Fruit fly (Drosophila melanogaster) whole organism, embryonic: ENCODE results near the gene CG13461.

Experiments used
- Atf-2 ChIP-seq: fragments of 200-800 bp; sonication (Bioruptor generic); optimal IDR thresholded peaks from 2 replicates; lab custom pipeline; 2016; ENCODE audit warnings: missing biosample characterization, missing genetic modification characterization
- Bdp1 ChIP-seq: fragments of 200-800 bp; sonication (Bioruptor generic); optimal IDR thresholded peaks from 3 replicates; lab custom pipeline; 2016; ENCODE audit warnings: missing biosample characterization, missing genetic modification characterization
- Bgb ChIP-seq: fragments of 200-800 bp; sonication (Bioruptor generic); IDR thresholded peaks from 2 replicates; pipeline ENCODE4 v1.3.6; 2022; ENCODE audit warnings: missing biosample characterization, missing genetic modification characterization; ENCODE audit not compliant: partially characterized antibody
- CG10274 ChIP-seq: fragments of 200-800 bp; sonication (Bioruptor generic); optimal IDR thresholded peaks from 3 replicates; lab custom pipeline; 2017; ENCODE audit warnings: missing biosample characterization, mild to moderate bottlenecking, missing genetic modification characterization
- CG10321 ChIP-seq: fragments of 200-800 bp; sonication (Bioruptor generic); IDR thresholded peaks from 2 replicates; pipeline ENCODE4 v1.3.6; 2022; ENCODE audit warnings: missing biosample characterization, missing genetic modification characterization
- CG11085 ChIP-seq: fragments of 200-800 bp; sonication (Bioruptor generic); IDR thresholded peaks from 2 replicates; pipeline ENCODE4 v1.3.6; 2022; ENCODE audit warnings: missing biosample characterization, missing genetic modification characterization
- CG11695 ChIP-seq: fragments of 200-800 bp; sonication (Bioruptor generic); IDR thresholded peaks from 3 replicates; pipeline ENCODE4 v1.3.6; 2022; ENCODE audit warnings: missing biosample characterization, missing genetic modification characterization
- CG12104 ChIP-seq: fragments of 200-800 bp; sonication (Bioruptor generic); optimal IDR thresholded peaks from 3 replicates; lab custom pipeline; 2016; ENCODE audit warnings: missing biosample characterization, missing genetic modification characterization
- CG12659 ChIP-seq: fragments of 200-800 bp; sonication (Bioruptor generic); optimal IDR thresholded peaks from 3 replicates; lab custom pipeline; 2017; ENCODE audit warnings: mild to moderate bottlenecking, missing biosample characterization, missing genetic modification reagents, missing genetic modification characterization
- CG12769 ChIP-seq: fragments of 200-800 bp; sonication (Bioruptor generic); optimal IDR thresholded peaks from 2 replicates; lab custom pipeline; 2019; ENCODE audit warnings: missing biosample characterization, mild to moderate bottlenecking, missing genetic modification characterization, moderate library complexity
- CG14441 ChIP-seq: fragments of 200-800 bp; sonication (Bioruptor generic); IDR thresholded peaks from 2 replicates; pipeline ENCODE4 v1.3.6; 2022; ENCODE audit warnings: missing biosample characterization, missing genetic modification characterization
- CG15601 ChIP-seq: fragments of 200-800 bp; sonication (Bioruptor generic); optimal IDR thresholded peaks from 3 replicates; lab custom pipeline; 2019; ENCODE audit warnings: missing biosample characterization, mild to moderate bottlenecking, missing genetic modification characterization, moderate library complexity
- CG1602 ChIP-seq: fragments of 200-800 bp; sonication (Bioruptor generic); optimal IDR thresholded peaks from 3 replicates; lab custom pipeline; 2016; ENCODE audit warnings: missing biosample characterization, missing genetic modification characterization
- CG16813 ChIP-seq: fragments of 200-800 bp; sonication (Bioruptor generic); IDR thresholded peaks from 3 replicates; pipeline ENCODE4 v1.3.6; 2022; ENCODE audit warnings: missing biosample characterization, missing genetic modification characterization; ENCODE audit not compliant: partially characterized antibody
- CG16815 ChIP-seq: fragments of 200-800 bp; sonication (Bioruptor generic); optimal IDR thresholded peaks from 3 replicates; lab custom pipeline; 2017; ENCODE audit warnings: missing biosample characterization, mild to moderate bottlenecking, missing genetic modification characterization
- CG18011 ChIP-seq: fragments of 200-800 bp; sonication (Bioruptor generic); optimal IDR thresholded peaks from 2 replicates; lab custom pipeline; 2017; ENCODE audit warnings: missing biosample characterization, missing genetic modification characterization, mild to moderate bottlenecking, moderate library complexity, missing genotype
- CG18599 ChIP-seq: fragments of 200-800 bp; sonication (Bioruptor generic); optimal IDR thresholded peaks from 3 replicates; lab custom pipeline; 2017; ENCODE audit warnings: missing biosample characterization, missing genetic modification characterization, mild to moderate bottlenecking, moderate library complexity, missing genetic modification reagents
- CG18619 ChIP-seq: fragments of 200-800 bp; sonication (Bioruptor generic); optimal IDR thresholded peaks from 3 replicates; lab custom pipeline; 2017; ENCODE audit warnings: missing biosample characterization, mild to moderate bottlenecking, missing genetic modification characterization
- CG32772 ChIP-seq: fragments of 200-800 bp; sonication (Bioruptor generic); IDR thresholded peaks from 2 replicates; pipeline ENCODE4 v1.3.6; 2022; ENCODE audit warnings: missing biosample characterization, missing genetic modification characterization
- CG33557 ChIP-seq: fragments of 200-800 bp; sonication (Bioruptor generic); optimal IDR thresholded peaks from 2 replicates; lab custom pipeline; 2019; ENCODE audit warnings: missing biosample characterization, mild to moderate bottlenecking, missing genetic modification characterization, moderate library complexity
- CG9215 ChIP-seq: fragments of 200-800 bp; sonication (Bioruptor generic); IDR thresholded peaks from 2 replicates; pipeline ENCODE4 v1.3.6; 2022; ENCODE audit warnings: missing biosample characterization, missing genetic modification characterization
- Dip3 ChIP-seq: fragments of 200-800 bp; sonication (Bioruptor generic); optimal IDR thresholded peaks from 3 replicates; lab custom pipeline; 2016; ENCODE audit warnings: missing biosample characterization, missing genetic modification characterization
- E2f1 ChIP-seq: fragments of 200-800 bp; sonication (Bioruptor generic); IDR thresholded peaks from 2 replicates; pipeline ENCODE4 v1.3.6; 2022; ENCODE audit warnings: missing biosample characterization, missing genetic modification characterization
- Ets65A ChIP-seq: fragments of 200-800 bp; sonication (Bioruptor generic); peaks from one replicate; lab custom pipeline; 2016; ENCODE audit warnings: missing biosample characterization, missing genetic modification characterization
- Gsc ChIP-seq: fragments of 200-800 bp; sonication (Bioruptor generic); IDR thresholded peaks from 2 replicates; pipeline ENCODE4 v1.3.6; 2022; ENCODE audit warnings: missing biosample characterization, missing genetic modification characterization
- Gug ChIP-seq: fragments of 200-800 bp; sonication (Bioruptor generic); IDR thresholded peaks from 4 replicates; pipeline ENCODE4 v1.3.6; 2022; ENCODE audit warnings: missing biosample characterization, missing genetic modification characterization
- Hr3 ChIP-seq: fragments of 200-800 bp; sonication (Bioruptor generic); optimal IDR thresholded peaks from 3 replicates; lab custom pipeline; 2016; ENCODE audit warnings: missing biosample characterization, missing genetic modification characterization
- Nf-YC ChIP-seq: fragments of 200-800 bp; optimal IDR thresholded peaks from 3 replicates; lab custom pipeline; 2019; ENCODE audit warnings: missing biosample characterization, mild to moderate bottlenecking, missing genetic modification characterization, moderate library complexity
- NfI ChIP-seq: fragments of 200-800 bp; sonication (Bioruptor generic); optimal IDR thresholded peaks from 3 replicates; lab custom pipeline; 2018; ENCODE audit warnings: missing biosample characterization, mild to moderate bottlenecking, missing genetic modification characterization, moderate library complexity
- Opbp ChIP-seq: fragments of 200-800 bp; sonication (Bioruptor generic); IDR thresholded peaks from 3 replicates; pipeline ENCODE4 v1.3.6; 2022; ENCODE audit warnings: missing biosample characterization, missing genetic modification characterization; ENCODE audit not compliant: partially characterized antibody
- Six4 ChIP-seq: fragments of 200-800 bp; sonication (Bioruptor generic); optimal IDR thresholded peaks from 2 replicates; lab custom pipeline; 2016; ENCODE audit warnings: missing biosample characterization, missing genetic modification characterization
- Usf ChIP-seq: fragments of 200-800 bp; sonication (Bioruptor generic); optimal IDR thresholded peaks from 2 replicates; lab custom pipeline; 2017; ENCODE audit warnings: missing genotype, missing biosample characterization, missing genetic modification characterization
- ab ChIP-seq: fragments of 200-800 bp; sonication (Bioruptor generic); optimal IDR thresholded peaks from 2 replicates; lab custom pipeline; 2016; ENCODE audit warnings: missing biosample characterization, missing genetic modification characterization
- aop ChIP-seq: fragments of 200-800 bp; sonication (Bioruptor generic); IDR thresholded peaks from 2 replicates; pipeline ENCODE4 v1.3.6; 2022; ENCODE audit warnings: missing biosample characterization, missing genetic modification characterization
- az2 ChIP-seq: fragments of 200-800 bp; sonication (Bioruptor generic); optimal IDR thresholded peaks from 3 replicates; lab custom pipeline; 2016; ENCODE audit warnings: missing biosample characterization, missing genetic modification characterization
- croc ChIP-seq: fragments of 200-800 bp; sonication (Bioruptor generic); conservative IDR thresholded peaks from 3 replicates; pipeline ENCODE4 v1.3.6; 2022; ENCODE audit warnings: missing biosample characterization, missing genetic modification characterization
- crol ChIP-seq: fragments of 200-800 bp; sonication (Bioruptor generic); IDR thresholded peaks from 2 replicates; pipeline ENCODE4 v1.3.6; 2022; ENCODE audit warnings: missing biosample characterization, missing genetic modification characterization
- dm ChIP-seq: fragments of 200-800 bp; sonication (Bioruptor generic); optimal IDR thresholded peaks from 3 replicates; lab custom pipeline; 2016; ENCODE audit warnings: missing biosample characterization, missing genetic modification characterization
- dmrt11E ChIP-seq: fragments of 200-800 bp; sonication (Bioruptor generic); optimal IDR thresholded peaks from 3 replicates; lab custom pipeline; 2018; ENCODE audit warnings: missing biosample characterization, mild to moderate bottlenecking, missing genetic modification characterization, moderate library complexity
- ewg ChIP-seq: fragments of 200-800 bp; sonication (Bioruptor generic); optimal IDR thresholded peaks from 3 replicates; lab custom pipeline; 2017; ENCODE audit warnings: mild to moderate bottlenecking, missing biosample characterization, missing genetic modification reagents, missing genetic modification characterization
- fd64A ChIP-seq: fragments of 200-800 bp; sonication (Bioruptor generic); optimal IDR thresholded peaks from 3 replicates; lab custom pipeline; 2018; ENCODE audit warnings: missing biosample characterization, mild to moderate bottlenecking, missing genetic modification characterization
- inv ChIP-seq: fragments of 200-800 bp; sonication (Bioruptor generic); IDR thresholded peaks from 2 replicates; pipeline ENCODE4 v1.3.6; 2022; ENCODE audit warnings: missing biosample characterization, missing genetic modification characterization; ENCODE audit not compliant: partially characterized antibody
- luna ChIP-seq: fragments of 200-800 bp; sonication (Bioruptor generic); optimal IDR thresholded peaks from 2 replicates; lab custom pipeline; 2016; ENCODE audit warnings: missing biosample characterization, missing genetic modification characterization
- nau ChIP-seq: fragments of 200-800 bp; sonication (Bioruptor generic); optimal IDR thresholded peaks from 3 replicates; lab custom pipeline; 2017; ENCODE audit warnings: missing biosample characterization, mild to moderate bottlenecking, missing genetic modification characterization, missing genetic modification reagents
- sd ChIP-seq: fragments of 200-800 bp; sonication (Bioruptor generic); optimal IDR thresholded peaks from 3 replicates; lab custom pipeline; 2018; ENCODE audit warnings: missing biosample characterization, mild to moderate bottlenecking, missing genetic modification characterization, moderate library complexity
- sqz ChIP-seq: fragments of 200-800 bp; sonication (Bioruptor generic); optimal IDR thresholded peaks from 3 replicates; lab custom pipeline; 2018; ENCODE audit warnings: missing biosample characterization, mild to moderate bottlenecking, missing genetic modification characterization
- twi ChIP-seq: fragments of 200-800 bp; optimal IDR thresholded peaks from 2 replicates; lab custom pipeline; 2019; ENCODE audit warnings: missing biosample characterization, mild to moderate bottlenecking, missing genetic modification characterization, moderate library complexity
- vfl ChIP-seq: fragments of 200-800 bp; sonication (Bioruptor generic); optimal IDR thresholded peaks from 2 replicates; lab custom pipeline; 2016; ENCODE audit warnings: missing biosample characterization, missing genetic modification characterization
- zen ChIP-seq: fragments of 200-800 bp; sonication (Bioruptor generic); optimal IDR thresholded peaks from 3 replicates; lab custom pipeline; 2018; ENCODE audit warnings: missing biosample characterization, mild to moderate bottlenecking, missing genetic modification characterization, moderate library complexity

Gene CG13461

dm6 chr3L:15011638-15012335 is 40.5 kb downstream of the CG13461 start (continued):
- TF ChIP-seq ewg (GFP tag; lab: Kevin White, UChicago) (peak; percentile 32), zen (peak; percentile 77), fd64A (GFP tag; lab: Kevin White, UChicago) (no peak), Ets65A (GFP tag; lab: Kevin White, UChicago) (peak; percentile 92), CG11085 (GFP tag; lab: Robert Waterston, UW) (0 out of 2 replicates have a peak, but pooled peaks have one; percentile 33), az2 (GFP tag; lab: Kevin White, UChicago) (peak; percentile 74), Dip3 (GFP tag; lab: Kevin White, UChicago) (no peak), nau (peak; percentile 25), Gug (GFP tag; lab: Robert Waterston, UW) (peak; percentile 43; the same call in 2 of the 4 replicates), sqz (peak; percentile 65), twi (tag; lab: Kevin White, UChicago) (peak; percentile 61), CG18619 (GFP tag; lab: Kevin White, UChicago) (peak; percentile 46), Nf-YC (tag; lab: Kevin White, UChicago) (peak; percentile 57), CG10321 (GFP tag; lab: Robert Waterston, UW) (no peak), dm (no peak), dmrt11E (tag; lab: Kevin White, UChicago) (peak; percentile 86), CG33557 (peak; percentile 78), Hr3 (GFP tag; lab: Kevin White, UChicago) (peak; percentile 55), Gsc (GFP tag; lab: Robert Waterston, UW) (no peak), inv (no peak), CG18599 (GFP tag; lab: Kevin White, UChicago) (peak; percentile 81), luna (GFP tag; lab: Kevin White, UChicago) (no peak), Opbp (no peak), NfI (GFP tag; lab: Kevin White, UChicago) (peak; percentile 37), vfl (GFP tag; lab: Kevin White, UChicago) (peak; percentile 9), sd (tag; lab: Kevin White, UChicago) (peak; percentile 39), CG16815 (peak; percentile 41), ab (GFP tag; lab: Kevin White, UChicago) (no peak), CG32772 (GFP tag; lab: Robert Waterston, UW) (peak; percentile 64), Bdp1 (GFP tag; lab: Kevin White, UChicago) (peak; percentile 32), Bgb (GFP tag; lab: Robert Waterston, UW) (no peak), CG18011 (GFP tag; lab: Kevin White, UChicago) (peak; percentile 17), CG9215 (GFP tag; lab: Robert Waterston, UW) (peak; percentile 28; the same call in 1 of the 2 replicates), Atf-2 (peak; percentile 16), Six4 (peak; percentile 66), CG14441 (peak; percentile 76), Usf (no peak), CG12659 (peak; percentile 64), CG12104 (GFP tag; lab: Kevin White, UChicago) (peak; percentile 55), CG12769 (tag; lab: Kevin White, UChicago) (peak; percentile 18), CG16813 (GFP tag; lab: Robert Waterston, UW) (no peak), CG1602 (peak; percentile 60), CG15601 (tag; lab: Kevin White, UChicago) (peak; percentile 72), croc (GFP tag; lab: Robert Waterston, UW) (peak; percentile 38; the same call in 2 of the 3 replicates), crol (GFP tag; lab: Robert Waterston, UW) (no peak), CG10274 (peak; percentile 2), E2f1 (GFP tag; lab: Robert Waterston, UW) (peak; percentile 62), aop (GFP tag; lab: Robert Waterston, UW) (no peak), CG11695 (GFP tag; lab: Robert Waterston, UW) (peak; percentile 73)
